Fruit fly (Drosophila melanogaster) whole organism, prepupa: ENCODE results near the gene CG11360.

Experiments used
- Blimp-1 ChIP-seq: fragments of 200-800 bp; sonication (Bioruptor generic); optimal IDR thresholded peaks from 3 replicates; lab custom pipeline; 2017; ENCODE audit warnings: missing biosample characterization, missing genetic modification characterization, mild to moderate bottlenecking, moderate library complexity, missing genetic modification reagents
- CG10631 ChIP-seq: fragments of 200-800 bp; sonication (Bioruptor generic); optimal IDR thresholded peaks from 2 replicates; lab custom pipeline; 2016; ENCODE audit warnings: missing biosample characterization, missing genetic modification characterization
- CG10669 ChIP-seq: fragments of 200-800 bp; sonication (Bioruptor generic); optimal IDR thresholded peaks from 3 replicates; lab custom pipeline; 2018; ENCODE audit warnings: missing biosample characterization, mild to moderate bottlenecking, missing genetic modification characterization, moderate library complexity
- CG11294 ChIP-seq: fragments of 200-800 bp; sonication (Bioruptor generic); IDR thresholded peaks from 2 replicates; pipeline ENCODE4 v1.3.6; 2022; ENCODE audit warnings: missing biosample characterization, missing genetic modification characterization
- CG11762 ChIP-seq: fragments of 200-800 bp; sonication (Bioruptor generic); optimal IDR thresholded peaks from 3 replicates; lab custom pipeline; 2016; ENCODE audit warnings: missing biosample characterization, missing genetic modification characterization; ENCODE audit not compliant: insufficient read depth
- CG11902 ChIP-seq: fragments of 200-800 bp; sonication (Bioruptor generic); optimal IDR thresholded peaks from 3 replicates; lab custom pipeline; 2016; ENCODE audit warnings: missing biosample characterization, missing genetic modification characterization
- CG15336 ChIP-seq: fragments of 200-800 bp; sonication (Bioruptor generic); IDR thresholded peaks from 2 replicates; pipeline ENCODE4 v1.3.6; 2022; ENCODE audit warnings: missing biosample characterization, missing genetic modification characterization
- CG1621 ChIP-seq: fragments of 200-800 bp; sonication (Bioruptor generic); optimal IDR thresholded peaks from 3 replicates; lab custom pipeline; 2018; ENCODE audit warnings: missing biosample characterization, mild to moderate bottlenecking, missing genetic modification characterization
- CG16779 ChIP-seq: fragments of 200-800 bp; sonication (Bioruptor generic); optimal IDR thresholded peaks from 3 replicates; lab custom pipeline; 2017; ENCODE audit warnings: missing biosample characterization, mild to moderate bottlenecking, missing genetic modification characterization
- CG3032 ChIP-seq: fragments of 200-800 bp; optimal IDR thresholded peaks from 2 replicates; lab custom pipeline; 2019; ENCODE audit warnings: missing biosample characterization, mild to moderate bottlenecking, missing genetic modification characterization, moderate library complexity
- CG31627 ChIP-seq: fragments of 200-800 bp; sonication (Bioruptor generic); optimal IDR thresholded peaks from 3 replicates; lab custom pipeline; 2016; ENCODE audit warnings: missing biosample characterization, missing genetic modification characterization
- CG32006 ChIP-seq: fragments of 200-800 bp; sonication (Bioruptor generic); optimal IDR thresholded peaks from 3 replicates; lab custom pipeline; 2017; ENCODE audit warnings: missing biosample characterization, mild to moderate bottlenecking, missing genetic modification characterization
- CG3919 ChIP-seq: fragments of 200-800 bp; sonication (Bioruptor generic); optimal IDR thresholded peaks from 3 replicates; lab custom pipeline; 2016; ENCODE audit warnings: missing biosample characterization, missing genetic modification characterization
- CG4318 ChIP-seq: fragments of 200-800 bp; sonication (Bioruptor generic); optimal IDR thresholded peaks from 3 replicates; lab custom pipeline; 2017; ENCODE audit warnings: missing biosample characterization, mild to moderate bottlenecking, missing genetic modification characterization
- CG6276 ChIP-seq: fragments of 200-800 bp; sonication (Bioruptor generic); optimal IDR thresholded peaks from 2 replicates; lab custom pipeline; 2017; ENCODE audit warnings: missing biosample characterization, mild to moderate bottlenecking, missing genetic modification characterization
- CG6792 ChIP-seq: fragments of 200-800 bp; sonication (Bioruptor generic); optimal IDR thresholded peaks from 3 replicates; lab custom pipeline; 2016; ENCODE audit warnings: missing biosample characterization, missing genetic modification characterization
- CG6808 ChIP-seq: fragments of 200-800 bp; sonication (Bioruptor generic); optimal IDR thresholded peaks from 3 replicates; lab custom pipeline; 2017; ENCODE audit warnings: missing biosample characterization, missing genetic modification characterization, mild to moderate bottlenecking, moderate library complexity, missing genetic modification reagents
- CG6854 ChIP-seq: fragments of 200-800 bp; sonication (Bioruptor generic); optimal IDR thresholded peaks from 2 replicates; lab custom pipeline; 2017; ENCODE audit warnings: missing biosample characterization, mild to moderate bottlenecking, missing genetic modification characterization
- CG7368 ChIP-seq: fragments of 200-800 bp; sonication (Bioruptor generic); optimal IDR thresholded peaks from 3 replicates; lab custom pipeline; 2016; ENCODE audit warnings: missing biosample characterization, missing genetic modification characterization
- CG8119 ChIP-seq: fragments of 200-800 bp; sonication (Bioruptor generic); IDR thresholded peaks from 3 replicates; pipeline ENCODE4 v1.3.6; 2022; ENCODE audit warnings: missing biosample characterization, missing genetic modification characterization
- CG8319 ChIP-seq: fragments of 200-800 bp; sonication (Bioruptor generic); optimal IDR thresholded peaks from 3 replicates; lab custom pipeline; 2016; ENCODE audit warnings: missing biosample characterization, missing genetic modification characterization
- CG8632 ChIP-seq: fragments of 200-800 bp; sonication (Bioruptor generic); optimal IDR thresholded peaks from 3 replicates; lab custom pipeline; 2016; ENCODE audit warnings: missing biosample characterization, missing genetic modification characterization
- CG9139 ChIP-seq: fragments of 200-800 bp; sonication (Bioruptor generic); optimal IDR thresholded peaks from 3 replicates; lab custom pipeline; 2017; ENCODE audit warnings: missing biosample characterization, mild to moderate bottlenecking, missing genetic modification characterization
- Eip78C ChIP-seq: fragments of 200-800 bp; sonication (Bioruptor generic); peaks from one replicate; lab custom pipeline; 2016; ENCODE audit warnings: missing biosample characterization, missing genetic modification characterization
- Eip93F ChIP-seq: fragments of 200-800 bp; sonication (Bioruptor generic); optimal IDR thresholded peaks from 2 replicates; lab custom pipeline; 2016; ENCODE audit warnings: missing biosample characterization, mild to moderate bottlenecking, missing genetic modification characterization
- Ets21C ChIP-seq: fragments of 200-800 bp; sonication (Bioruptor generic); optimal IDR thresholded peaks from 3 replicates; lab custom pipeline; 2016; ENCODE audit warnings: missing biosample characterization, missing genetic modification characterization
- Ets96B ChIP-seq: fragments of 200-800 bp; optimal IDR thresholded peaks from 2 replicates; lab custom pipeline; 2019; ENCODE audit warnings: missing biosample characterization, mild to moderate bottlenecking, missing genetic modification characterization, moderate library complexity
- Gug ChIP-seq: fragments of 200-800 bp; sonication (Bioruptor generic); IDR thresholded peaks from 2 replicates; pipeline ENCODE4 v1.3.6; 2022; ENCODE audit warnings: missing biosample characterization, missing genetic modification characterization
- Hr38 ChIP-seq: sonication (Bioruptor generic); optimal IDR thresholded peaks from 2 replicates; lab custom pipeline; 2016; ENCODE audit warnings: missing biosample characterization, missing genetic modification characterization
- Hr4 ChIP-seq: fragments of 200-800 bp; sonication (Bioruptor generic); optimal IDR thresholded peaks from 3 replicates; lab custom pipeline; 2016; ENCODE audit warnings: missing biosample characterization, missing genetic modification characterization
- Met ChIP-seq: fragments of 200-800 bp; sonication (Bioruptor generic); optimal IDR thresholded peaks from 3 replicates; lab custom pipeline; 2016; ENCODE audit warnings: missing biosample characterization, missing genetic modification characterization
- OdsH ChIP-seq: fragments of 200-800 bp; sonication (Bioruptor generic); optimal IDR thresholded peaks from 3 replicates; lab custom pipeline; 2016; ENCODE audit warnings: missing biosample characterization, missing genetic modification characterization
- Sox102F ChIP-seq: fragments of 200-800 bp; sonication (Bioruptor generic); optimal IDR thresholded peaks from 2 replicates; lab custom pipeline; 2016; ENCODE audit warnings: missing biosample characterization, mild to moderate bottlenecking, missing genetic modification characterization
- Sox14 ChIP-seq: fragments of 200-800 bp; sonication (Bioruptor generic); optimal IDR thresholded peaks from 3 replicates; lab custom pipeline; 2016; ENCODE audit warnings: missing biosample characterization, missing genetic modification characterization
- Sox15 ChIP-seq: fragments of 200-800 bp; sonication (Bioruptor generic); optimal IDR thresholded peaks from 3 replicates; lab custom pipeline; 2016; ENCODE audit warnings: missing biosample characterization, missing genetic modification characterization
- achi ChIP-seq: fragments of 200-800 bp; sonication (Bioruptor generic); optimal IDR thresholded peaks from 3 replicates; lab custom pipeline; 2016; ENCODE audit warnings: missing biosample characterization, missing genetic modification characterization
- cyc ChIP-seq: fragments of 200-800 bp; sonication (Bioruptor generic); optimal IDR thresholded peaks from 3 replicates; lab custom pipeline; 2016; ENCODE audit warnings: missing biosample characterization, missing genetic modification characterization
- dac ChIP-seq: fragments of 200-800 bp; sonication (Bioruptor generic); optimal IDR thresholded peaks from 2 replicates; lab custom pipeline; 2017; ENCODE audit warnings: missing biosample characterization, mild to moderate bottlenecking, missing genetic modification characterization
- eg ChIP-seq: fragments of 200-800 bp; sonication (Bioruptor generic); IDR thresholded peaks from 3 replicates; pipeline ENCODE4 v1.3.6; 2022; ENCODE audit warnings: missing biosample characterization, missing genetic modification characterization
- fd59A ChIP-seq: fragments of 200-800 bp; sonication (Bioruptor generic); optimal IDR thresholded peaks from 2 replicates; lab custom pipeline; 2017; ENCODE audit warnings: missing biosample characterization, mild to moderate bottlenecking, missing genetic modification characterization, missing genetic modification reagents
- fd85E ChIP-seq: fragments of 200-800 bp; sonication (Bioruptor generic); optimal IDR thresholded peaks from 3 replicates; lab custom pipeline; 2016; ENCODE audit warnings: missing biosample characterization, missing genetic modification characterization
- fkh ChIP-seq: fragments of 200-800 bp; sonication (Bioruptor generic); optimal IDR thresholded peaks from 3 replicates; lab custom pipeline; 2017; ENCODE audit warnings: missing biosample characterization, mild to moderate bottlenecking, missing genetic modification characterization, moderate library complexity
- lz ChIP-seq: fragments of 200-800 bp; sonication (Bioruptor generic); optimal IDR thresholded peaks from 3 replicates; lab custom pipeline; 2016; ENCODE audit warnings: missing biosample characterization, missing genetic modification characterization
- net ChIP-seq: fragments of 200-800 bp; sonication (Bioruptor generic); optimal IDR thresholded peaks from 3 replicates; lab custom pipeline; 2016; ENCODE audit warnings: missing biosample characterization, missing genetic modification characterization
- pdm3 ChIP-seq: fragments of 200-800 bp; sonication (Bioruptor generic); optimal IDR thresholded peaks from 3 replicates; lab custom pipeline; 2016; ENCODE audit warnings: missing biosample characterization, missing genetic modification characterization
- spab ChIP-seq: fragments of 200-800 bp; sonication (Bioruptor generic); optimal IDR thresholded peaks from 2 replicates; lab custom pipeline; 2017; ENCODE audit warnings: missing biosample characterization, mild to moderate bottlenecking, missing genetic modification characterization, missing genetic modification reagents
- ss ChIP-seq, 2 experiments: fragments of 200-800 bp; sonication (Bioruptor generic); optimal IDR thresholded peaks; 2 replicates in 1 of 2; 3 replicates in 1 of 2; lab custom pipeline; 2017 to 2018; ENCODE audit warnings: mild to moderate bottlenecking in 2 of 2, missing biosample characterization in 2 of 2, missing genetic modification characterization in 2 of 2, moderate library complexity in 1 of 2
- topi ChIP-seq: fragments of 200-800 bp; sonication (Bioruptor generic); optimal IDR thresholded peaks from 3 replicates; lab custom pipeline; 2016; ENCODE audit warnings: missing biosample characterization, missing genetic modification characterization
- vri ChIP-seq: fragments of 200-800 bp; sonication (Bioruptor generic); optimal IDR thresholded peaks from 3 replicates; lab custom pipeline; 2016; ENCODE audit warnings: missing biosample characterization, mild to moderate bottlenecking, missing genetic modification characterization

CG11360 gene

DNA sequence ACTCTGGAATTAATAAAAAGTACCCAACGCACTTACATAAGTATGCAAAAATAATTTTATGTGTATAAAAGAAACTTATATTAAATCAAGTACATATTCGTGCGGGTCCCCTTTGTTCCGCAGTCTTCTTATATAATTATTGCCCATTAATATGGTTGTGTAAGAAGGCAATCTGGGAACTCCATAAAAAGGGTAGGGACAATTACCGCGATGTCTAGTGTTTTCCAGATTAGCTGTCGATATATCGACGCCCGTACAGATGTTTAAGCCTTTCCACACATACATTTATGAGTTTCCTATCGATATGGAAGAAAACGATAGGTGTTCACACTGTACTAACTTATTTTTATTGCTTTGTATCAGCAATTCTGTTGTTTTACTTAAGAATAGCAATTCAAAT is 25.7 kb downstream of the CG11360 start (continued):
- TF ChIP-seq CG9139 (GFP tag; lab: Kevin White, UChicago): no peak
- no peak for TF ChIP-seq eg (GFP tag; lab: Robert Waterston, UW)
- TF ChIP-seq achi (GFP tag; lab: Kevin White, UChicago): peak; percentile 14
- TF ChIP-seq CG6808 (GFP tag; lab: Kevin White, UChicago): no peak
- no peak for TF ChIP-seq CG10669
- peak; percentile 27 for TF ChIP-seq Sox102F (GFP tag; lab: Kevin White, UChicago)
- TF ChIP-seq CG31627 (GFP tag; lab: Kevin White, UChicago): peak; percentile 29
- peak; percentile 13 for TF ChIP-seq cyc (GFP tag; lab: Kevin White, UChicago)
- no peak for TF ChIP-seq fd85E
- TF ChIP-seq, all 60 proteins: peak for 17

DNA sequence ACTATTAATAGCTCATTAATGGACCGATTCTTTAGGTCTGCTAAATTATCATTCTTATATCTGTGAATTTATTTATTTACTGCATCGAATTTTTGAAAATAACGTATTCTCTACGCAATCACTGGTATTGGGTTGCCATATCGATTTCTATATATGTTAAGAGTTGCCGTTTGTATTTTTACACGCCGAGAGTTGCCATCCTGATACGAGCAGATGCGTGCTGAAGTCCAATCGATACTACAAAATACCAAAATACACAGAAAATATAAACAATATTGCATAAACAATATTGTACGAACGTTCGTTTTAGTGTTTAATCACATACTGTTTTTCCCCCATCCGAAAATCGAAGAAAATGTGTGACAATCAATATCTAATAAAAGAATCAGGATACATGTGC is 26.5 kb downstream of the CG11360 start, which contains the start of gene ey:
Gene ey, plus strand, starts transcription at position 227 of the 400 bp plus-strand sequence.
- TF ChIP-seq dac (no peak), CG15336 (GFP tag; lab: Robert Waterston, UW) (no peak), fkh (peak; percentile 79), pdm3 (GFP tag; lab: Kevin White, UChicago) (no peak), Hr4 (GFP tag; lab: Kevin White, UChicago) (peak; percentile 23), Gug (GFP tag; lab: Robert Waterston, UW) (no peak), CG6792 (no peak), ss (GFP tag; optimal IDR thresholded peaks at IDR 0.05; lab: Kevin White, UChicago) (peak; percentile 36 to 43), CG3919 (no peak), CG9139 (GFP tag; lab: Kevin White, UChicago) (no peak), CG11762 (GFP tag; lab: Kevin White, UChicago) (no peak), lz (GFP tag; lab: Kevin White, UChicago) (no peak), topi (GFP tag; lab: Kevin White, UChicago) (no peak), CG32006 (GFP tag; lab: Kevin White, UChicago) (no peak), CG8119 (GFP tag; lab: Robert Waterston, UW) (no peak), CG8632 (no peak), achi (GFP tag; lab: Kevin White, UChicago) (peak; percentile 35), net (GFP tag; lab: Kevin White, UChicago) (peak; percentile 1), Met (GFP tag; lab: Kevin White, UChicago) (no peak), cyc (GFP tag; lab: Kevin White, UChicago) (no peak), fd59A (GFP tag; lab: Kevin White, UChicago) (no peak), CG7368 (GFP tag; lab: Kevin White, UChicago) (no peak), CG1621 (no peak), spab (GFP tag; lab: Kevin White, UChicago) (no peak), CG16779 (no peak), Ets21C (GFP tag; lab: Kevin White, UChicago) (no peak), Blimp-1 (no peak), Eip78C (peak; percentile 34), CG10631 (GFP tag; lab: Kevin White, UChicago) (no peak), Sox14 (GFP tag; lab: Kevin White, UChicago) (no peak), CG31627 (GFP tag; lab: Kevin White, UChicago) (no peak), CG4318 (GFP tag; lab: Kevin White, UChicago) (no peak), CG8319 (GFP tag; lab: Kevin White, UChicago) (no peak), vri (GFP tag; lab: Kevin White, UChicago) (no peak), CG6808 (GFP tag; lab: Kevin White, UChicago) (peak; percentile 40), fd85E (no peak), CG6276 (GFP tag; lab: Kevin White, UChicago) (no peak), Hr38 (no peak), CG11902 (GFP tag; lab: Kevin White, UChicago) (no peak), Sox15 (GFP tag; lab: Kevin White, UChicago) (no peak), Eip93F (GFP tag; lab: Kevin White, UChicago) (no peak), CG11294 (GFP tag; lab: Robert Waterston, UW) (no peak), Sox102F (GFP tag; lab: Kevin White, UChicago) (no peak), CG6854 (GFP tag; lab: Kevin White, UChicago) (no peak), OdsH (GFP tag; lab: Kevin White, UChicago) (peak; percentile 24), Ets96B (tag; lab: Kevin White, UChicago) (no peak), eg (GFP tag; lab: Robert Waterston, UW) (no peak), CG3032 (tag; lab: Kevin White, UChicago) (peak; percentile 24)
